Worm (Caenorhabditis elegans): Measurements from ENCODE around the gene cutl-23.
A peak's percentile ranks its signal among the peaks of the same experiment; 100 is the strongest.

Gene cutl-23

ce11 chrIII:5814799-5815198, 44.8 kb downstream of the cutl-23 start, which contains the start of gene R12B2.7:
R12B2.7 (plus strand) TSS chrIII:5815045.
- TF ChIP-seq unc-62 (GFP tag; optimal IDR thresholded peaks at IDR 0.05) (no peak), ztf-22 (GFP tag; optimal IDR thresholded peaks at IDR 0.05) (peak; percentile 25), gei-17 (GFP tag; optimal IDR thresholded peaks at IDR 0.05) (no peak), zfh-2 (GFP tag; conservative IDR thresholded peaks at IDR 0.05) (peak; percentile 23; the same call in 1 of the 2 replicates), nhr-80 (tag; optimal IDR thresholded peaks at IDR 0.05) (peak; percentile 31)

- TF ChIP-seq unc-130 (GFP tag; optimal IDR thresholded peaks at IDR 0.05) (no peak), madf-10 (tag; optimal IDR thresholded peaks at IDR 0.05) (no peak), athp-1 (tag; optimal IDR thresholded peaks at IDR 0.05) (no peak), sea-2 (GFP tag; IDR thresholded peaks at IDR 0.05) (no peak), let-607 (tag; optimal IDR thresholded peaks at IDR 0.05) (no peak), efl-1 (GFP tag; optimal IDR thresholded peaks at IDR 0.05) (no peak), nhr-27 (tag; optimal IDR thresholded peaks at IDR 0.05) (no peak)
These were observed 45.9 kb downstream of the cutl-23 start, which contains the start of gene sma-4 for ce11 chrIII:5815932-5816331. sma-4 (plus strand) TSS chrIII:5816232.

ce11 chrIII:5822816-5823215, 52.8 kb downstream of the cutl-23 start:
- TF ChIP-seq hrde-1 (tag; optimal IDR thresholded peaks at IDR 0.05; ENCODE audit: borderline replicate concordance) (no peak), chd-7 (tag; optimal IDR thresholded peaks at IDR 0.05) (no peak), hmg-1.2 (GFP tag; IDR thresholded peaks at IDR 0.05) (no peak), F52B5.7 (tag; optimal IDR thresholded peaks at IDR 0.05) (no peak), hlh-26 (GFP tag; conservative IDR thresholded peaks at IDR 0.05) (no peak), nfya-1 (tag; optimal IDR thresholded peaks at IDR 0.05; ENCODE audit: borderline replicate concordance, insufficient read depth) (no peak), D2030.7 (GFP tag; IDR thresholded peaks at IDR 0.05) (no peak), hsf-1 (GFP tag; IDR thresholded peaks at IDR 0.05) (no peak), lin-35 (GFP tag; optimal IDR thresholded peaks at IDR 0.05) (no peak), T26A5.8 (tag; optimal IDR thresholded peaks at IDR 0.05) (no peak), athp-1 (tag; optimal IDR thresholded peaks at IDR 0.05) (no peak)

- TF ChIP-seq T26A5.8 (tag; optimal IDR thresholded peaks at IDR 0.05) (no peak), B0035.1 (tag; optimal IDR thresholded peaks at IDR 0.05) (no peak), Y53F4B.3 (GFP tag; IDR thresholded peaks at IDR 0.05) (no peak), pha-4 (tag; optimal IDR thresholded peaks at IDR 0.05) (no peak), nhr-80 (tag; optimal IDR thresholded peaks at IDR 0.05) (no peak), let-526 (GFP tag; IDR thresholded peaks at IDR 0.05) (no peak), chd-7 (tag; optimal IDR thresholded peaks at IDR 0.05) (no peak), ztf-6 (GFP tag; IDR thresholded peaks at IDR 0.05) (no peak), egrh-3 (GFP tag; IDR thresholded peaks at IDR 0.05) (no peak), madf-6 (GFP tag; IDR thresholded peaks at IDR 0.05) (no peak), F49E8.2 (tag; optimal IDR thresholded peaks at IDR 0.05; ENCODE audit: insufficient read depth) (no peak), attf-6 (GFP tag; IDR thresholded peaks at IDR 0.05) (no peak), somi-1 (GFP tag; optimal IDR thresholded peaks at IDR 0.05) (no peak), die-1 (tag; optimal IDR thresholded peaks at IDR 0.05) (no peak)
These were observed 53.6 kb downstream of the cutl-23 start, which contains the start of gene R12B2.8 for ce11 chrIII:5823617-5824016. R12B2.8 (plus strand) TSS chrIII:5823917.
